Worm (Caenorhabditis elegans) whole organism, L4 larva: ENCODE measurements around the gene fipr-15.

Experiments used
- D1046.2 ChIP-seq: fragments of 200-800 bp; sonication (Bioruptor generic); IDR thresholded peaks from 2 replicates; pipeline ENCODE4 v1.3.6; 2022; ENCODE audit warnings: missing genetic modification characterization, missing compliant biosample characterization
- F10B5.3 ChIP-seq: sonication (generic microtip); optimal IDR thresholded peaks from 2 replicates; lab custom pipeline; 2016; ENCODE audit warnings: mild to moderate bottlenecking, missing genetic modification characterization, missing compliant biosample characterization
- F26F4.8 ChIP-seq: fragments of 200-800 bp; sonication (Bioruptor generic); conservative IDR thresholded peaks from 2 replicates; pipeline ENCODE4 v1.3.6; 2022; ENCODE audit warnings: missing genetic modification characterization, missing compliant biosample characterization
- Y105C5A.15 ChIP-seq: fragments of 200-800 bp; sonication (Bioruptor generic); IDR thresholded peaks from 2 replicates; pipeline ENCODE4 v1.3.6; 2022; ENCODE audit warnings: missing genetic modification characterization, missing compliant biosample characterization
- Y5F2A.4 ChIP-seq: fragments of 200-800 bp; sonication (Bioruptor generic); optimal IDR thresholded peaks from 2 replicates; lab custom pipeline; 2018; ENCODE audit warnings: mild to moderate bottlenecking, missing genetic modification characterization, missing compliant biosample characterization
- ZK546.5 ChIP-seq, 2 experiments: sonication (generic microtip); optimal IDR thresholded peaks; 2 replicates each; lab custom pipeline; 2017; ENCODE audit warnings: missing biosample characterization in 2 of 2, missing genetic modification characterization in 2 of 2
- aha-1 ChIP-seq: fragments of 150-350 bp; peaks from one replicate; lab custom pipeline; 2014; ENCODE audit warnings: missing biosample characterization, missing genetic modification characterization
- arid-1 ChIP-seq: fragments of 200-800 bp; sonication (Bioruptor generic); conservative IDR thresholded peaks from 2 replicates; pipeline ENCODE4 v1.3.6; 2022; ENCODE audit warnings: missing genetic modification reagents, missing genetic modification characterization, missing compliant biosample characterization
- ceh-28 ChIP-seq: fragments of 150-350 bp; optimal IDR thresholded peaks from 2 replicates; lab custom pipeline; 2014; ENCODE audit warnings: missing biosample characterization, missing genetic modification reagents, missing genetic modification characterization
- cey-2 ChIP-seq: sonication (generic microtip); optimal IDR thresholded peaks from 3 replicates; lab custom pipeline; 2017; ENCODE audit warnings: missing genetic modification characterization, mild to moderate bottlenecking, missing compliant biosample characterization, antibody characterized with exemption, borderline replicate concordance; ENCODE audit not compliant: insufficient read depth
- ctbp-1 ChIP-seq: fragments of 200-800 bp; sonication (Bioruptor generic); IDR thresholded peaks from 2 replicates; pipeline ENCODE4 v1.3.6; 2022; ENCODE audit warnings: missing genetic modification reagents, missing genetic modification characterization, missing compliant biosample characterization
- daf-16 ChIP-seq, 3 experiments: sonication (generic microtip); optimal IDR thresholded peaks; 2 replicates each; lab custom pipeline; 2016 to 2017; ENCODE audit warnings: missing genetic modification characterization in 3 of 3, missing genetic modification reagents in 3 of 3, mild to moderate bottlenecking in 2 of 3, missing compliant biosample characterization in 2 of 3, missing biosample characterization in 1 of 3, moderate library complexity in 1 of 3
- daf-8 ChIP-seq: fragments of 200-800 bp; sonication (Bioruptor generic); IDR thresholded peaks from 2 replicates; pipeline ENCODE4 v1.3.6; 2022; ENCODE audit warnings: missing genetic modification characterization, missing compliant biosample characterization
- dve-1 ChIP-seq: sonication (generic microtip); optimal IDR thresholded peaks from 2 replicates; lab custom pipeline; 2017; ENCODE audit warnings: antibody characterized with exemption, mild to moderate bottlenecking, missing genetic modification characterization, missing compliant biosample characterization; ENCODE audit not compliant: insufficient read depth
- egl-43 ChIP-seq: fragments of 200-800 bp; sonication (Bioruptor generic); IDR thresholded peaks from 2 replicates; pipeline ENCODE4 v1.3.6; 2022; ENCODE audit warnings: missing genetic modification reagents, missing genetic modification characterization, missing compliant biosample characterization
- hif-1 ChIP-seq, 2 experiments: sonication (generic microtip); optimal IDR thresholded peaks; 2 replicates each; lab custom pipeline; 2016 to 2017; ENCODE audit warnings: missing compliant biosample characterization in 2 of 2, missing genetic modification characterization in 2 of 2, missing genetic modification reagents in 2 of 2, missing genotype in 2 of 2, mild to moderate bottlenecking in 1 of 2
- hlh-11 ChIP-seq: fragments of 200-800 bp; sonication (Bioruptor generic); optimal IDR thresholded peaks from 2 replicates; lab custom pipeline; 2018; ENCODE audit warnings: mild to moderate bottlenecking, missing genetic modification characterization, missing compliant biosample characterization
- hlh-30 ChIP-seq: sonication (generic microtip); optimal IDR thresholded peaks from 2 replicates; lab custom pipeline; 2017; ENCODE audit warnings: antibody characterized with exemption, mild to moderate bottlenecking, missing genetic modification characterization, missing compliant biosample characterization; ENCODE audit not compliant: insufficient read depth
- hmg-1.1 ChIP-seq: fragments of 200-800 bp; sonication (Bioruptor generic); IDR thresholded peaks from 2 replicates; pipeline ENCODE4 v1.3.6; 2022; ENCODE audit warnings: missing genetic modification reagents, missing genetic modification characterization, missing compliant biosample characterization
- lin-15B ChIP-seq: fragments of 150-350 bp; sonication (generic microtip); optimal IDR thresholded peaks from 3 replicates; lab custom pipeline; 2014; ENCODE audit warnings: missing biosample characterization, missing genetic modification characterization
- mdl-1 ChIP-seq, 2 experiments: fragments of 150-350 bp in 1 of 2; sonication (generic microtip) in 1 of 2; optimal IDR thresholded peaks; 2 replicates each; lab custom pipeline; 2014 to 2017; ENCODE audit warnings: missing biosample characterization in 2 of 2, missing genetic modification characterization in 2 of 2
- mep-1 ChIP-seq: fragments of 150-350 bp; sonication (generic microtip); optimal IDR thresholded peaks from 3 replicates; lab custom pipeline; 2014; ENCODE audit warnings: missing biosample characterization, missing genetic modification characterization
- mxl-3 ChIP-seq: fragments of 200-800 bp; sonication (Bioruptor generic); optimal IDR thresholded peaks from 2 replicates; lab custom pipeline; 2018; ENCODE audit warnings: mild to moderate bottlenecking, missing genetic modification characterization, missing compliant biosample characterization
- nhr-111 ChIP-seq: fragments of 200-800 bp; sonication (Bioruptor generic); optimal IDR thresholded peaks from 2 replicates; lab custom pipeline; 2018; ENCODE audit warnings: mild to moderate bottlenecking, missing genetic modification characterization, missing compliant biosample characterization
- nhr-237 ChIP-seq: sonication (generic microtip); optimal IDR thresholded peaks from 2 replicates; lab custom pipeline; 2017; ENCODE audit warnings: missing biosample characterization, missing genetic modification characterization
- nhr-25 ChIP-seq: sonication (generic microtip); optimal IDR thresholded peaks from 2 replicates; lab custom pipeline; 2017; ENCODE audit warnings: missing genetic modification characterization, mild to moderate bottlenecking, missing compliant biosample characterization, antibody characterized with exemption, moderate library complexity, borderline replicate concordance; ENCODE audit not compliant: insufficient read depth
- nhr-6 ChIP-seq: fragments of 150-350 bp; optimal IDR thresholded peaks from 2 replicates; lab custom pipeline; 2014; ENCODE audit warnings: missing biosample characterization, missing genetic modification characterization
- pqm-1 ChIP-seq: sonication (generic microtip); optimal IDR thresholded peaks from 2 replicates; lab custom pipeline; 2017; ENCODE audit warnings: missing biosample characterization, missing genetic modification characterization
- rbr-2 ChIP-seq: sonication (generic microtip); optimal IDR thresholded peaks from 2 replicates; lab custom pipeline; 2016; ENCODE audit warnings: missing genotype, missing genetic modification characterization, missing compliant biosample characterization
- sdz-12 ChIP-seq: fragments of 200-800 bp; sonication (Bioruptor generic); optimal IDR thresholded peaks from 2 replicates; lab custom pipeline; 2018; ENCODE audit warnings: mild to moderate bottlenecking, missing genetic modification characterization, missing compliant biosample characterization
- set-16 ChIP-seq: fragments of 200-800 bp; sonication (Bioruptor generic); IDR thresholded peaks from 2 replicates; pipeline ENCODE4 v1.3.6; 2022; ENCODE audit warnings: missing genetic modification reagents, missing genetic modification characterization, missing compliant biosample characterization
- skn-1 ChIP-seq: fragments of 150-350 bp; optimal IDR thresholded peaks from 2 replicates; lab custom pipeline; 2014; ENCODE audit warnings: missing biosample characterization, missing genetic modification characterization
- unc-130 ChIP-seq: sonication (generic microtip); optimal IDR thresholded peaks from 2 replicates; lab custom pipeline; 2016; ENCODE audit warnings: missing genetic modification reagents, missing genetic modification characterization, missing compliant biosample characterization
- unc-62 ChIP-seq, 3 experiments: fragments of 150-350 bp in 1 of 3; sonication (generic microtip); optimal IDR thresholded peaks in 2 of 3; peaks in 1 of 3; 1 replicate in 1 of 3; 2 replicates in 2 of 3; lab custom pipeline; 2014 to 2017; ENCODE audit warnings: missing biosample characterization in 3 of 3, missing genetic modification characterization in 3 of 3, missing genetic modification reagents in 3 of 3, missing genotype in 1 of 3
- zag-1 ChIP-seq: fragments of 150-350 bp; optimal IDR thresholded peaks from 2 replicates; lab custom pipeline; 2014; ENCODE audit warnings: missing biosample characterization, missing genetic modification characterization
- zfp-2 ChIP-seq: sonication (generic microtip); optimal IDR thresholded peaks from 2 replicates; lab custom pipeline; 2016; ENCODE audit warnings: mild to moderate bottlenecking, missing genetic modification characterization, missing compliant biosample characterization
- ztf-11 ChIP-seq: fragments of 150-350 bp; optimal IDR thresholded peaks from 2 replicates; lab custom pipeline; 2014; ENCODE audit warnings: missing biosample characterization, missing genetic modification characterization

Gene fipr-15

ce11 chrIV:10868629-10869251 lies 11.6 kb upstream of the fipr-15 start, which contains the start of gene F13E9.11:
Gene F13E9.11, minus strand, starts transcription at chrIV:10869135.
- TF ChIP-seq zfp-2 (tag; lab: Kevin White, UChicago) (no peak), nhr-111 (GFP tag; lab: Kevin White, UChicago) (no peak), mep-1 (tag; lab: Kevin White, UChicago) (no peak), hlh-30 (no peak), lin-15B (tag; lab: Kevin White, UChicago) (no peak), pqm-1 (no peak), nhr-237 (tag; lab: Kevin White, UChicago) (no peak), F10B5.3 (tag; lab: Kevin White, UChicago) (no peak), hif-1 (tag; optimal IDR thresholded peaks at IDR 0.05; lab: Kevin White, UChicago) (no peak), nhr-6 (tag; lab: Kevin White, UChicago) (no peak), arid-1 (no peak), nhr-25 (tag; lab: Kevin White, UChicago) (no peak), Y105C5A.15 (GFP tag; lab: Robert Waterston, UW) (no peak), rbr-2 (tag; lab: Kevin White, UChicago) (peak; percentile 54), dve-1 (tag; lab: Kevin White, UChicago) (no peak), unc-130 (GFP tag; lab: Kevin White, UChicago) (no peak), cey-2 (no peak), unc-62 (GFP tag; optimal IDR thresholded peaks at IDR 0.05 in 1 of 2; lab: Kevin White, UChicago) (peak in 1 of 2 experiments; percentile 97), unc-62 (tag; optimal IDR thresholded peaks at IDR 0.05; lab: Kevin White, UChicago) (no peak), hmg-1.1 (GFP tag; lab: Robert Waterston, UW) (no peak), ctbp-1 (GFP tag; lab: Robert Waterston, UW) (0 out of 2 replicates have a peak, but pooled peaks have one; percentile 10), sdz-12 (GFP tag; lab: Kevin White, UChicago) (no peak), aha-1 (peak; percentile 95), Y5F2A.4 (no peak), hlh-11 (tag; lab: Kevin White, UChicago) (no peak), ceh-28 (tag; lab: Kevin White, UChicago) (no peak), mxl-3 (GFP tag; lab: Kevin White, UChicago) (peak; percentile 14), egl-43 (no peak), zag-1 (tag; lab: Kevin White, UChicago) (no peak)

ce11 chrIV:10869642-10870041 lies 10.7 kb upstream of the fipr-15 start:
- peak; percentile 88 for TF ChIP-seq aha-1
- TF ChIP-seq nhr-6 (tag; lab: Kevin White, UChicago): no peak
- TF ChIP-seq daf-16 (GFP tag; optimal IDR thresholded peaks at IDR 0.05; lab: Kevin White, UChicago): no peak
- TF ChIP-seq daf-16 (tag; optimal IDR thresholded peaks at IDR 0.05; lab: Kevin White, UChicago): no peak
- TF ChIP-seq hif-1 (tag; optimal IDR thresholded peaks at IDR 0.05; lab: Kevin White, UChicago): no peak
- peak in 1 of 2 experiments; percentile 44 for TF ChIP-seq unc-62 (GFP tag; optimal IDR thresholded peaks at IDR 0.05 in 1 of 2; lab: Kevin White, UChicago)
- TF ChIP-seq unc-62 (tag; optimal IDR thresholded peaks at IDR 0.05; lab: Kevin White, UChicago): no peak
- TF ChIP-seq, all 104 proteins: peak for 2

- TF ChIP-seq sdz-12 (GFP tag; lab: Kevin White, UChicago) (no peak), ZK546.5 (tag; optimal IDR thresholded peaks at IDR 0.05; lab: Kevin White, UChicago) (no peak), rbr-2 (tag; lab: Kevin White, UChicago) (no peak), nhr-25 (tag; lab: Kevin White, UChicago) (no peak), set-16 (GFP tag; lab: Robert Waterston, UW) (no peak), F26F4.8 (GFP tag; lab: Robert Waterston, UW) (no peak), nhr-111 (GFP tag; lab: Kevin White, UChicago) (no peak), hif-1 (tag; optimal IDR thresholded peaks at IDR 0.05; lab: Kevin White, UChicago) (no peak), D1046.2 (GFP tag; lab: Robert Waterston, UW) (no peak), skn-1 (no peak), mxl-3 (GFP tag; lab: Kevin White, UChicago) (no peak), mdl-1 (tag; optimal IDR thresholded peaks at IDR 0.05; lab: Kevin White, UChicago) (no peak), daf-8 (no peak), ztf-11 (tag; lab: Kevin White, UChicago) (no peak)
Observed at ce11 chrIV:10870158-10870557, 10.2 kb upstream of the fipr-15 start.
